Worm (Caenorhabditis elegans) whole organism, young adult: ENCODE data around the gene mop-25.1.

Source experiments
- B0019.2 ChIP-seq: fragments of 200-800 bp; sonication (Bioruptor generic); conservative IDR thresholded peaks from 2 replicates; pipeline ENCODE4 v1.3.6; 2022; ENCODE audit warnings: missing genetic modification reagents, missing genetic modification characterization, missing compliant biosample characterization
- F22D6.2 ChIP-seq: sonication (generic microtip); optimal IDR thresholded peaks from 2 replicates; lab custom pipeline; 2016; ENCODE audit warnings: mild to moderate bottlenecking, missing genetic modification characterization, missing compliant biosample characterization
- F49E8.2 ChIP-seq: sonication (generic microtip); optimal IDR thresholded peaks from 3 replicates; lab custom pipeline; 2017; ENCODE audit warnings: missing genetic modification characterization, mild to moderate bottlenecking, missing compliant biosample characterization, antibody characterized with exemption, moderate library complexity; ENCODE audit not compliant: insufficient read depth
- bed-1 ChIP-seq: fragments of 200-800 bp; sonication (Bioruptor generic); IDR thresholded peaks from 2 replicates; pipeline ENCODE4 v1.3.6; 2022; ENCODE audit warnings: missing genetic modification reagents, missing genetic modification characterization, missing compliant biosample characterization
- unc-62 ChIP-seq: fragments of 150-350 bp; optimal IDR thresholded peaks from 2 replicates; lab custom pipeline; 2014; ENCODE audit warnings: missing biosample characterization, missing genetic modification reagents, missing genetic modification characterization

DNA sequence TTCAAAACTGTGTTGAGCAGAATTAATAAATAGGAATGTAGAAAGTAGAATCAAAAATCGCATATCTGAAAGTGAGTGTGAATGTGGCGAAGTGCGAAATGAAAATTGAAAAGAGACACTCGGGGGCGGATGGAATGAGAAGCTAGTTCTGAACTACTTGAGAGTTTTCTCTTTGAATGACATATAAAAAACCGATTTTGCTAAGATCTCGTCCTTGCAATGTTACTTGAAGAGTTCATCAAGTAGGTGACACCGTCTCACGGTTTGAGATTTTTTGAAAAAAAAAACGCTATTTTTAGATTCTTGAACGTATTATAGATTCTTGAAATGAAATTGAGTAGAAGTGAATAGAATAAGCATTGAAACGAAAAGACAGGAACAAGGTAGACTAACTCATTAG is 45.7 kb upstream of the mop-25.1 start, which contains the start of gene C16B8.2:
- TF ChIP-seq B0019.2 (no peak), F22D6.2 (tag; lab: Kevin White, UChicago) (no peak), bed-1 (GFP tag; lab: Robert Waterston, UW) (no peak), F49E8.2 (no peak), unc-62 (GFP tag; lab: Kevin White, UChicago) (no peak)
